Worm (Caenorhabditis elegans) whole organism, young adult: ENCODE results near the gene srt-30.

Source experiments
- C06A6.2 ChIP-seq: fragments of 200-800 bp; sonication (Bioruptor generic); conservative IDR thresholded peaks from 2 replicates; pipeline ENCODE4 v1.3.6; 2022; ENCODE audit warnings: missing genetic modification characterization, missing compliant biosample characterization
- F33H1.4 ChIP-seq: fragments of 200-800 bp; sonication (Bioruptor generic); IDR thresholded peaks from 2 replicates; pipeline ENCODE4 v1.3.6; 2022; ENCODE audit warnings: missing genetic modification reagents, missing genetic modification characterization, missing compliant biosample characterization
- F49E8.2 ChIP-seq: sonication (generic microtip); optimal IDR thresholded peaks from 3 replicates; lab custom pipeline; 2017; ENCODE audit warnings: missing genetic modification characterization, mild to moderate bottlenecking, missing compliant biosample characterization, antibody characterized with exemption, moderate library complexity; ENCODE audit not compliant: insufficient read depth
- Y56A3A.18 ChIP-seq: fragments of 200-800 bp; sonication (Bioruptor generic); IDR thresholded peaks from 2 replicates; pipeline ENCODE4 v1.3.6; 2022; ENCODE audit warnings: missing genetic modification reagents, missing genetic modification characterization, missing compliant biosample characterization
- ama-1 ChIP-seq, 3 experiments: fragments of 150-350 bp in 1 of 3; sonication (generic microtip) in 2 of 3; optimal IDR thresholded peaks; 2 replicates each; lab custom pipeline; 2014 to 2018; ENCODE audit warnings: missing biosample characterization in 2 of 3, missing genetic modification characterization in 2 of 3, missing genetic modification reagents in 2 of 3
- atf-7 ChIP-seq: sonication (generic microtip); optimal IDR thresholded peaks from 2 replicates; lab custom pipeline; 2017; ENCODE audit warnings: mild to moderate bottlenecking, missing genetic modification characterization, missing compliant biosample characterization
- die-1 ChIP-seq: sonication (generic microtip); optimal IDR thresholded peaks from 2 replicates; lab custom pipeline; 2016; ENCODE audit warnings: missing genotype, mild to moderate bottlenecking, missing genetic modification characterization, missing compliant biosample characterization
- dpl-1 ChIP-seq: fragments of 150-350 bp; optimal IDR thresholded peaks from 2 replicates; lab custom pipeline; 2014; ENCODE audit warnings: missing biosample characterization, missing genetic modification reagents, missing genetic modification characterization
- mcd-1 ChIP-seq: fragments of 200-800 bp; sonication (Bioruptor generic); IDR thresholded peaks from 2 replicates; pipeline ENCODE4 v1.3.6; 2022; ENCODE audit warnings: missing genetic modification reagents, missing genetic modification characterization, missing compliant biosample characterization
- mxl-1 ChIP-seq: sonication (generic microtip); optimal IDR thresholded peaks from 2 replicates; lab custom pipeline; 2016; ENCODE audit warnings: missing genetic modification characterization, missing compliant biosample characterization
- tlf-1 ChIP-seq: fragments of 200-800 bp; sonication (Bioruptor generic); optimal IDR thresholded peaks from 2 replicates; lab custom pipeline; 2018; ENCODE audit warnings: mild to moderate bottlenecking, missing genetic modification characterization, missing compliant biosample characterization
- ztf-6 ChIP-seq: fragments of 200-800 bp; sonication (Bioruptor generic); IDR thresholded peaks from 2 replicates; pipeline ENCODE4 v1.3.6; 2022; ENCODE audit warnings: missing genetic modification reagents, missing genetic modification characterization, missing compliant biosample characterization

DNA sequence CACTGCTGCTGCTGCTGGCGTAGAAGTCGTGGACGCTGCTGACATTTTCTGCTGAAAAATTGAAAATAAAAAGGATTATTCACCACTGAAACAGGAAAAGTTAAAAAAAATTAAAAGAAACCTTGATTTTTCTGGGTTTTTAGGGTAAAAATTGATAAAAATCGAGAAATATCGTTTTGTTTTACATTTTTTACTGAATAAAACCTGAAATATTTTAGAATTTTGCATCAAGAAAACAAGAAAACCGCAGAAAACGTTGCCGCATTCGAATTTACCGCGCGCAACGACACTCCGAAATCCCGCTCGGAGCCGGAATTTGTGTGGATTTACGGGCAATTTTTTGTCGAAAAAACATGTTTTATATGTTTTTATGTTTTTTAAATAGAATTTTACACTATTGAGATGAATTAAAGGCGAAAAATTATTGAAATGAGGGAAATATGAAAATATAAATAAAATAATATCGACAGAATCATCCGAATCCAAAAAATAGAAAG lies 40.8 kb downstream of the srt-30 start, which contains the start of gene chk-1:
- TF ChIP-seq mcd-1 (GFP tag; lab: Robert Waterston, UW) (peak; percentile 22; the same call in 1 of the 2 replicates), Y56A3A.18 (no peak), F49E8.2 (tag; lab: Kevin White, UChicago) (no peak), atf-7 (tag; lab: Kevin White, UChicago) (no peak), dpl-1 (GFP tag; lab: Kevin White, UChicago) (peak; percentile 84), die-1 (tag; lab: Kevin White, UChicago) (no peak), ztf-6 (GFP tag; lab: Robert Waterston, UW) (no peak), C06A6.2 (GFP tag; lab: Robert Waterston, UW) (no peak), mxl-1 (no peak), F33H1.4 (GFP tag; lab: Robert Waterston, UW) (no peak), tlf-1 (GFP tag; lab: Kevin White, UChicago) (no peak), ama-1 (optimal IDR thresholded peaks at IDR 0.05; lab: Kevin White, UChicago) (no peak), ama-1 (GFP tag; optimal IDR thresholded peaks at IDR 0.05; lab: Kevin White, UChicago) (no peak)
